Worm (Caenorhabditis elegans): Measurements from ENCODE around the gene apn-1.

apn-1 gene

ce11 chrII:8059532-8059931 lies 12.2 kb downstream of the apn-1 start:
- TF ChIP-seq elt-3 (tag; optimal IDR thresholded peaks at IDR 0.05) (no peak), drap-1 (GFP tag; optimal IDR thresholded peaks at IDR 0.05) (no peak), snpc-4 (tag; optimal IDR thresholded peaks at IDR 0.05) (no peak), lsy-2 (tag; optimal IDR thresholded peaks at IDR 0.05) (no peak), zip-8 (tag; optimal IDR thresholded peaks at IDR 0.05) (no peak), nhr-28 (tag; optimal IDR thresholded peaks at IDR 0.05) (no peak), ces-1 (GFP tag; optimal IDR thresholded peaks at IDR 0.05) (no peak), elt-1 (tag; optimal IDR thresholded peaks at IDR 0.05; ENCODE audit: borderline replicate concordance, insufficient read depth) (no peak), unc-62 (GFP tag; optimal IDR thresholded peaks at IDR 0.05) (no peak), cnd-1 (tag; optimal IDR thresholded peaks at IDR 0.05) (no peak), ham-2 (GFP tag; optimal IDR thresholded peaks at IDR 0.05) (no peak), flh-1 (GFP tag; optimal IDR thresholded peaks at IDR 0.05) (no peak), hlh-1 (tag; optimal IDR thresholded peaks at IDR 0.05) (no peak), sem-2 (GFP tag; optimal IDR thresholded peaks at IDR 0.05) (no peak), bed-3 (GFP tag; optimal IDR thresholded peaks at IDR 0.05) (no peak), nhr-12 (tag; optimal IDR thresholded peaks at IDR 0.05) (no peak), lin-13 (tag; optimal IDR thresholded peaks at IDR 0.05) (no peak), unc-39 (tag; optimal IDR thresholded peaks at IDR 0.05) (no peak)

ce11 chrII:8062334-8062791 lies 15.0 kb downstream of the apn-1 start, which contains the start of gene ufd-2:
Gene ufd-2, plus strand, starts transcription at chrII:8062741.
- peak; percentile 48 for TF ChIP-seq nhr-237 (tag; optimal IDR thresholded peaks at IDR 0.05)
- TF ChIP-seq unc-62 (GFP tag; optimal IDR thresholded peaks at IDR 0.05) = no peak
- no peak for TF ChIP-seq ceh-43 (GFP tag; optimal IDR thresholded peaks at IDR 0.05)
- no peak for TF ChIP-seq M03D4.4 (tag; optimal IDR thresholded peaks at IDR 0.05)
- no peak for TF ChIP-seq zip-8 (tag; optimal IDR thresholded peaks at IDR 0.05)
- no peak for TF ChIP-seq nhr-76 (tag; optimal IDR thresholded peaks at IDR 0.05)
- TF ChIP-seq mab-5 (tag; optimal IDR thresholded peaks at IDR 0.05) = no peak
- peak; percentile 41 for TF ChIP-seq drap-1 (GFP tag; optimal IDR thresholded peaks at IDR 0.05)
- TF ChIP-seq mep-1 (tag; optimal IDR thresholded peaks at IDR 0.05) = peak; percentile 76
- no peak for TF ChIP-seq sem-2 (GFP tag; optimal IDR thresholded peaks at IDR 0.05)
- no peak for TF ChIP-seq flh-1 (GFP tag; optimal IDR thresholded peaks at IDR 0.05)
- TF ChIP-seq tbx-8 (GFP tag; optimal IDR thresholded peaks at IDR 0.05) = no peak
- peak; percentile 43 for TF ChIP-seq ceh-39 (tag; optimal IDR thresholded peaks at IDR 0.05)
- peak; percentile 76 for TF ChIP-seq lin-13 (tag; optimal IDR thresholded peaks at IDR 0.05)
- no peak for TF ChIP-seq elt-1 (tag; optimal IDR thresholded peaks at IDR 0.05; ENCODE audit: borderline replicate concordance, insufficient read depth)
- no peak for TF ChIP-seq lin-32 (GFP tag; optimal IDR thresholded peaks at IDR 0.05)
- TF ChIP-seq nhr-28 (tag; optimal IDR thresholded peaks at IDR 0.05) = no peak
- TF ChIP-seq unc-120 (tag; optimal IDR thresholded peaks at IDR 0.05; ENCODE audit: poor library complexity, severe bottlenecking) = no peak
- no peak for TF ChIP-seq unc-39 (tag; optimal IDR thresholded peaks at IDR 0.05)
- no peak for TF ChIP-seq mls-2 (tag; optimal IDR thresholded peaks at IDR 0.05)
- peak; percentile 25 for TF ChIP-seq cnd-1 (tag; optimal IDR thresholded peaks at IDR 0.05)
- TF ChIP-seq nhr-2 (tag; optimal IDR thresholded peaks at IDR 0.05) = no peak
- no peak for TF ChIP-seq ham-2 (GFP tag; optimal IDR thresholded peaks at IDR 0.05)
- TF ChIP-seq ces-1 (GFP tag; optimal IDR thresholded peaks at IDR 0.05) = peak; percentile 59
- TF ChIP-seq hlh-1 (tag; optimal IDR thresholded peaks at IDR 0.05) = peak; percentile 41
- no peak for TF ChIP-seq blmp-1 (tag; optimal IDR thresholded peaks at IDR 0.05)
- peak; percentile 73 for TF ChIP-seq pha-4 (tag; optimal IDR thresholded peaks at IDR 0.05)
- no peak for TF ChIP-seq sptf-1 (tag; optimal IDR thresholded peaks at IDR 0.05)
- TF ChIP-seq nhr-12 (tag; optimal IDR thresholded peaks at IDR 0.05) = no peak
- TF ChIP-seq lsy-2 (tag; optimal IDR thresholded peaks at IDR 0.05) = peak; percentile 63
- no peak for TF ChIP-seq ceh-83 (GFP tag; optimal IDR thresholded peaks at IDR 0.05)
- no peak for TF ChIP-seq snpc-4 (tag; optimal IDR thresholded peaks at IDR 0.05)
- TF ChIP-seq elt-3 (tag; optimal IDR thresholded peaks at IDR 0.05) = no peak
- TF ChIP-seq ztf-11 (tag; optimal IDR thresholded peaks at IDR 0.05) = no peak
- no peak for TF ChIP-seq bed-3 (GFP tag; optimal IDR thresholded peaks at IDR 0.05)

- TF ChIP-seq elt-3 (tag; optimal IDR thresholded peaks at IDR 0.05) (no peak), bed-3 (GFP tag; optimal IDR thresholded peaks at IDR 0.05) (no peak), lin-13 (tag; optimal IDR thresholded peaks at IDR 0.05) (no peak), zip-8 (tag; optimal IDR thresholded peaks at IDR 0.05) (no peak), cnd-1 (tag; optimal IDR thresholded peaks at IDR 0.05) (no peak), sem-2 (GFP tag; optimal IDR thresholded peaks at IDR 0.05) (no peak), mep-1 (tag; optimal IDR thresholded peaks at IDR 0.05) (no peak), drap-1 (GFP tag; optimal IDR thresholded peaks at IDR 0.05) (no peak), unc-120 (tag; optimal IDR thresholded peaks at IDR 0.05; ENCODE audit: poor library complexity, severe bottlenecking) (no peak), lsy-2 (tag; optimal IDR thresholded peaks at IDR 0.05) (no peak), nhr-237 (tag; optimal IDR thresholded peaks at IDR 0.05) (no peak), snpc-4 (tag; optimal IDR thresholded peaks at IDR 0.05) (no peak), nhr-76 (tag; optimal IDR thresholded peaks at IDR 0.05) (no peak), unc-39 (tag; optimal IDR thresholded peaks at IDR 0.05) (no peak), lin-32 (GFP tag; optimal IDR thresholded peaks at IDR 0.05) (no peak), nhr-28 (tag; optimal IDR thresholded peaks at IDR 0.05) (no peak), elt-1 (tag; optimal IDR thresholded peaks at IDR 0.05; ENCODE audit: borderline replicate concordance, insufficient read depth) (no peak), ceh-43 (GFP tag; optimal IDR thresholded peaks at IDR 0.05) (no peak), sptf-1 (tag; optimal IDR thresholded peaks at IDR 0.05) (no peak), mab-5 (tag; optimal IDR thresholded peaks at IDR 0.05) (no peak)
These were observed 18.6 kb downstream of the apn-1 start, which contains the start of gene pdha-1 for ce11 chrII:8065985-8066384. Gene pdha-1, plus strand, starts transcription at chrII:8066285.

All from whole organism, mixed stage, embryonic.